Worm (Caenorhabditis elegans): ENCODE data around the gene D1005.5.

The D1005.5 gene

ce11 chrX:1504529-1505080 is 31.8 kb upstream of the D1005.5 start (continued):
- no peak for TF ChIP-seq skn-1 (tag; optimal IDR thresholded peaks at IDR 0.05)
- peak; percentile 53 for TF ChIP-seq fos-1 (tag; optimal IDR thresholded peaks at IDR 0.05)
- peak; percentile 97 for TF ChIP-seq nhr-28 (tag; optimal IDR thresholded peaks at IDR 0.05)
- no peak for TF ChIP-seq snpc-4 (tag; optimal IDR thresholded peaks at IDR 0.05)
- no peak for TF ChIP-seq F49E8.2 (tag; optimal IDR thresholded peaks at IDR 0.05; ENCODE audit: borderline replicate concordance)
- TF ChIP-seq pqm-1 (tag; optimal IDR thresholded peaks at IDR 0.05): no peak
- no peak for TF ChIP-seq lin-13 (GFP tag; optimal IDR thresholded peaks at IDR 0.05)
- TF ChIP-seq hmg-1.1 (GFP tag; IDR thresholded peaks at IDR 0.05): no peak
- peak; percentile 81 for TF ChIP-seq tra-1 (GFP tag; IDR thresholded peaks at IDR 0.05)
- no peak for TF ChIP-seq ztf-11 (tag; optimal IDR thresholded peaks at IDR 0.05)
- peak; percentile 75 for TF ChIP-seq php-3 (GFP tag; IDR thresholded peaks at IDR 0.05)
- TF ChIP-seq Y105C5A.15 (GFP tag; IDR thresholded peaks at IDR 0.05): no peak
- peak; percentile 41 for TF ChIP-seq saeg-2 (GFP tag; IDR thresholded peaks at IDR 0.05)
- TF ChIP-seq Y75B8A.6 (GFP tag; IDR thresholded peaks at IDR 0.05): peak; percentile 54; the same call in 1 of the 2 replicates
- TF ChIP-seq lin-29 (GFP tag; IDR thresholded peaks at IDR 0.05): 0 out of 2 replicates have a peak, but pooled peaks have one; percentile 8
- TF ChIP-seq mxl-2 (GFP tag; conservative IDR thresholded peaks at IDR 0.05): no peak
- TF ChIP-seq dve-1 (tag; optimal IDR thresholded peaks at IDR 0.05; ENCODE audit: insufficient read depth): peak; percentile 96
- TF ChIP-seq cey-2 (tag; optimal IDR thresholded peaks at IDR 0.05; ENCODE audit: borderline replicate concordance, insufficient read depth): peak; percentile 47
- TF ChIP-seq ztf-7 (tag; optimal IDR thresholded peaks at IDR 0.05): no peak
- TF ChIP-seq R02D3.7 (tag; optimal IDR thresholded peaks at IDR 0.05): no peak
- TF ChIP-seq daf-16 (GFP tag; optimal IDR thresholded peaks at IDR 0.05): peak; percentile 41 to 98
- peak; percentile 100 for TF ChIP-seq daf-16 (tag; optimal IDR thresholded peaks at IDR 0.05)
- TF ChIP-seq mes-2 (tag; optimal IDR thresholded peaks at IDR 0.05; ENCODE audit: poor library complexity, severe bottlenecking): peak; percentile 32
- TF ChIP-seq lsy-2 (tag; optimal IDR thresholded peaks at IDR 0.05): peak; percentile 67 to 69
- no peak for TF ChIP-seq Y5F2A.4 (GFP tag; optimal IDR thresholded peaks at IDR 0.05)
- no peak for TF ChIP-seq dmd-8 (GFP tag; IDR thresholded peaks at IDR 0.05)
- peak; percentile 19 for TF ChIP-seq spr-3 (GFP tag; optimal IDR thresholded peaks at IDR 0.05)
- TF ChIP-seq madf-9 (GFP tag; conservative IDR thresholded peaks at IDR 0.05): 0 out of 2 replicates have a peak, but pooled peaks have one; percentile 12
- TF ChIP-seq nhr-25 (tag; optimal IDR thresholded peaks at IDR 0.05; ENCODE audit: borderline replicate concordance, insufficient read depth): peak; percentile 45
- no peak for TF ChIP-seq dmd-9 (GFP tag; IDR thresholded peaks at IDR 0.05)
- no peak for TF ChIP-seq F10B5.3 (tag; optimal IDR thresholded peaks at IDR 0.05)
- peak; percentile 82 for TF ChIP-seq nhr-10 (tag; optimal IDR thresholded peaks at IDR 0.05)
- peak; percentile 98 for TF ChIP-seq mdt-29 (GFP tag; IDR thresholded peaks at IDR 0.05)
- TF ChIP-seq nhr-11 (tag; optimal IDR thresholded peaks at IDR 0.05): peak; percentile 97
- TF ChIP-seq egl-43 (GFP tag; IDR thresholded peaks at IDR 0.05): no peak
- TF ChIP-seq T26A8.4 (GFP tag; IDR thresholded peaks at IDR 0.05): 0 out of 2 replicates have a peak, but pooled peaks have one; percentile 56
- TF ChIP-seq lin-15B (tag; optimal IDR thresholded peaks at IDR 0.05): no peak
- no peak for TF ChIP-seq lin-38 (GFP tag; IDR thresholded peaks at IDR 0.05)
- TF ChIP-seq fkh-10 (GFP tag; optimal IDR thresholded peaks at IDR 0.05): no peak
- no peak for TF ChIP-seq daf-19 (GFP tag; conservative IDR thresholded peaks at IDR 0.05)
- no peak for TF ChIP-seq zip-2 (tag; optimal IDR thresholded peaks at IDR 0.05)
- peak; percentile 59; the same call in 1 of the 2 replicates for TF ChIP-seq pha-4 (GFP tag; IDR thresholded peaks at IDR 0.05)
- no peak for TF ChIP-seq pha-4 (tag; optimal IDR thresholded peaks at IDR 0.05)
- TF ChIP-seq mdl-1 (tag; optimal IDR thresholded peaks at IDR 0.05): peak; percentile 82 to 84
- no peak for TF ChIP-seq vab-7 (GFP tag; IDR thresholded peaks at IDR 0.05)
- no peak for TF ChIP-seq zfp-3 (GFP tag; conservative IDR thresholded peaks at IDR 0.05)
- peak; percentile 27 for TF ChIP-seq nhr-77 (tag; optimal IDR thresholded peaks at IDR 0.05)
- TF ChIP-seq jun-1 (tag; optimal IDR thresholded peaks at IDR 0.05): peak; percentile 74
- no peak for TF ChIP-seq aly-2 (tag; optimal IDR thresholded peaks at IDR 0.05)
- peak; percentile 100 for TF ChIP-seq aha-1 (tag)
- no peak for TF ChIP-seq ceh-28 (tag; optimal IDR thresholded peaks at IDR 0.05)

Measured in whole organism, L4 larva.